Worm (Caenorhabditis elegans): ENCODE measurements around the gene casy-1.

Gene casy-1

DNA sequence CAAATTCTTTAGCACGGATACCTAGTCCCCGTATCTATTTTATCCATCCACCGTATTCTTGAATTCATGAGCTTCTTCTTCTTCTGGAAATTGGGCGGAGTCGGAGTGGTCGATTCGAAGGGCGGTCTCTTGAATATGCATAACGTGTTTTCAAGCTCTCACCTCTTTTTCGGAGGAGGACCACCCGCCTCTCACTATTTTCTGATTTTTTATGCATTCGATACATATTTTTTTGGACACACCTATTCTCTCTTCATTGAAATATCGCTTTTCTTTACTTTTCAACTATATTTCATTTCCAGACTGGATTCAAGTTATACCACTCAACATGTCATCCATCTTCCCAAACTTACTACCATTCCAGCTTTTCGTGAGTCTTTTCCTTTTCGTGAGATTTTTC, 28.0 kb downstream of the casy-1 start, which contains the start of gene egl-44:
Gene egl-44, plus strand, starts transcription at position 301 of the 400 bp plus-strand sequence.
- no peak for TF ChIP-seq lin-15B (tag; optimal IDR thresholded peaks at IDR 0.05)
- no peak for TF ChIP-seq F37D6.2 (tag; optimal IDR thresholded peaks at IDR 0.05)
- TF ChIP-seq T20F7.1 (GFP tag; optimal IDR thresholded peaks at IDR 0.05), result no peak
- TF ChIP-seq lin-39 (tag; optimal IDR thresholded peaks at IDR 0.05), result no peak
- no peak for TF ChIP-seq cey-2 (tag; optimal IDR thresholded peaks at IDR 0.05; ENCODE audit: borderline replicate concordance, insufficient read depth)

DNA sequence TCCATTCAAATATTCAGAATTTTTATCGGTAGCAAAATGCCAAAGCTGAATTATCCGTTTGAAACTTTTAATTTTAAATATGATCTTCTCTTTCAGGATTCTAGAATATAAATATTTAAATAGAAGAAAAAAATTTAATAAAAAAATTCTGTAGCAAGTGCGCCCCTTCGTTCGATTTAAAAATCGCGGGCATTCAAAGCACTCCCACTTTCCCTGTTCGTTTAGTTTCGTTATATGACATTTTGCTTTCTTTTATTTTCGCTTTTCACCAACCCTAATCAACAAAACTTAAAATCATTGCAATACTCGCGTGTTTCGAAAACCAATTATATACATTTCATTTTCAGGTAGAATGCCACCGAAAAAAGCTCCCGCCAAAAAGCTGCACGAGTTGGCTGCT, 34.9 kb downstream of the casy-1 start, which contains the start of gene vrk-1:
Gene vrk-1, plus strand, starts transcription at position 348 of the 400 bp plus-strand sequence.
- TF ChIP-seq lin-38 (GFP tag; IDR thresholded peaks at IDR 0.05) (peak; percentile 47), mes-2 (tag; optimal IDR thresholded peaks at IDR 0.05; ENCODE audit: poor library complexity, severe bottlenecking) (peak; percentile 24), madf-9 (GFP tag; conservative IDR thresholded peaks at IDR 0.05) (no peak), nhr-111 (GFP tag; optimal IDR thresholded peaks at IDR 0.05) (no peak), tag-97 (GFP tag; IDR thresholded peaks at IDR 0.05) (no peak), Y105C5A.15 (GFP tag; IDR thresholded peaks at IDR 0.05) (no peak), dmd-9 (GFP tag; IDR thresholded peaks at IDR 0.05) (no peak), zip-11 (GFP tag; IDR thresholded peaks at IDR 0.05) (no peak), Y75B8A.6 (GFP tag; IDR thresholded peaks at IDR 0.05) (no peak), F26F4.8 (GFP tag; conservative IDR thresholded peaks at IDR 0.05) (no peak), lsy-2 (tag; optimal IDR thresholded peaks at IDR 0.05) (peak in 1 of 2 experiments; percentile 25), hmg-1.1 (GFP tag; IDR thresholded peaks at IDR 0.05) (no peak), dpl-1 (GFP tag; optimal IDR thresholded peaks at IDR 0.05) (peak; percentile 48), nhr-6 (tag; optimal IDR thresholded peaks at IDR 0.05) (no peak)

- TF ChIP-seq lin-1 (GFP tag; IDR thresholded peaks at IDR 0.05), result no peak
- no peak for TF ChIP-seq pha-4 (GFP tag; IDR thresholded peaks at IDR 0.05)
- no peak for TF ChIP-seq pha-4 (tag; optimal IDR thresholded peaks at IDR 0.05)
- TF ChIP-seq nhr-102 (tag; optimal IDR thresholded peaks at IDR 0.05), result no peak
- TF ChIP-seq daf-8 (GFP tag; IDR thresholded peaks at IDR 0.05), result no peak
- TF ChIP-seq nhr-111 (GFP tag; optimal IDR thresholded peaks at IDR 0.05), result no peak
- TF ChIP-seq dpl-1 (GFP tag; optimal IDR thresholded peaks at IDR 0.05), result no peak
- TF ChIP-seq hif-1 (tag; optimal IDR thresholded peaks at IDR 0.05), result peak in 1 of 2 experiments; percentile 27
- TF ChIP-seq F49E8.2 (tag; optimal IDR thresholded peaks at IDR 0.05; ENCODE audit: borderline replicate concordance), result no peak
- peak; percentile 45; the same call in 1 of the 2 replicates for TF ChIP-seq lin-38 (GFP tag; IDR thresholded peaks at IDR 0.05)
- no peak for TF ChIP-seq ZK337.2 (GFP tag; IDR thresholded peaks at IDR 0.05)
- TF ChIP-seq dmd-9 (GFP tag; IDR thresholded peaks at IDR 0.05), result no peak
- peak; percentile 96 for TF ChIP-seq T20F7.1 (GFP tag; optimal IDR thresholded peaks at IDR 0.05)
- TF ChIP-seq ceh-32 (tag; optimal IDR thresholded peaks at IDR 0.05; ENCODE audit: poor library complexity), result no peak
- no peak for TF ChIP-seq lim-7 (GFP tag; IDR thresholded peaks at IDR 0.05)
- no peak for TF ChIP-seq snpc-1.2 (GFP tag; IDR thresholded peaks at IDR 0.05)
- TF ChIP-seq F10B5.3 (tag; optimal IDR thresholded peaks at IDR 0.05), result no peak
- no peak for TF ChIP-seq daf-16 (GFP tag; optimal IDR thresholded peaks at IDR 0.05)
- TF ChIP-seq daf-16 (tag; optimal IDR thresholded peaks at IDR 0.05), result peak; percentile 1
- TF ChIP-seq ceh-82 (tag; optimal IDR thresholded peaks at IDR 0.05), result no peak
- TF ChIP-seq zfp-3 (GFP tag; conservative IDR thresholded peaks at IDR 0.05), result no peak
- TF ChIP-seq lsy-2 (tag; optimal IDR thresholded peaks at IDR 0.05), result peak in 1 of 2 experiments; percentile 64
- peak; percentile 65 for TF ChIP-seq mes-2 (tag; optimal IDR thresholded peaks at IDR 0.05; ENCODE audit: poor library complexity, severe bottlenecking)
- peak; percentile 61 for TF ChIP-seq mep-1 (tag; optimal IDR thresholded peaks at IDR 0.05)
- no peak for TF ChIP-seq php-3 (GFP tag; IDR thresholded peaks at IDR 0.05)
- peak; percentile 5 for TF ChIP-seq ama-1 (optimal IDR thresholded peaks at IDR 0.05)
- TF ChIP-seq R02D3.7 (tag; optimal IDR thresholded peaks at IDR 0.05), result peak; percentile 25
- no peak for TF ChIP-seq mxl-3 (GFP tag; optimal IDR thresholded peaks at IDR 0.05)
- TF ChIP-seq tra-1 (GFP tag; IDR thresholded peaks at IDR 0.05), result no peak
- no peak for TF ChIP-seq aha-1 (tag)
- TF ChIP-seq nhr-10 (tag; optimal IDR thresholded peaks at IDR 0.05), result no peak
- TF ChIP-seq T26A8.4 (GFP tag; IDR thresholded peaks at IDR 0.05), result no peak
- no peak for TF ChIP-seq duxl-1 (tag; optimal IDR thresholded peaks at IDR 0.05; ENCODE audit: poor library complexity)
- peak in 1 of 2 experiments; percentile 70 for TF ChIP-seq unc-62 (GFP tag; optimal IDR thresholded peaks at IDR 0.05 in 1 of 2)
- no peak for TF ChIP-seq unc-62 (tag; optimal IDR thresholded peaks at IDR 0.05)
Measured at ce11 chrII:5918149-5918697, 38.3 kb downstream of the casy-1 start, which contains the start of gene ptp-2. Gene ptp-2, plus strand, starts transcription at chrII:5918647.

Data from whole organism, L4 larva.